Fruit fly (Drosophila melanogaster) Kc167 (cell line): ENCODE results near the gene PH4alphaNE3.

Source experiments
- Sin3A ChIP-seq: fragments of >200 bp; optimal IDR thresholded peaks from 2 replicates; lab custom pipeline; 2018; ENCODE audit warnings: missing external identifiers
- psq ChIP-seq: fragments of >200 bp; optimal IDR thresholded peaks from 2 replicates; lab custom pipeline; 2017; ENCODE audit warnings: missing external identifiers
- ttk ChIP-seq: sonication (Bioruptor generic); optimal IDR thresholded peaks from 2 replicates; lab custom pipeline; 2017; ENCODE audit warnings: missing external identifiers

DNA sequence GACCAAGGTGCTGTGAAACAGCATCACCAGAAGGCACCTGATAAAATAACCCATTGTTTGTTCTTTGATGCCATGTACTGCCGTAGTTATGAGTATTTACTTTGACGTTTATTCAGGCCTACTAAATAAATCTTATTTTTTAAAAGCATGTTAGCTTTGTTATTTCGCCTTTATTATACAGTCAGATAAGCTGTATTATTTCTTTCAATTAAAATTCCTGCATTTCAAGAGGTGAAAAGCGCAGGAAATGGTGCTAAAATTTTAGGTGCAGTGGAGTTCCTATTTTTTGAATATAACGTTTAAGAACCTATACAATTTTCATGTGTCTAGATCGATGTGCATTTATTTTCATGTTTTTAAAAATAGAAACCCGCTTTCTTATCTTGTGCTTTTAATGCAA, 41.8 kb downstream of the PH4alphaNE3 start, which contains the start of gene CG31013:
- no peak for TF ChIP-seq ttk (lab: Kevin White, UChicago)
- no peak for TF ChIP-seq psq
- TF ChIP-seq Sin3A (lab: Kevin White, UChicago): no peak
